Worm (Caenorhabditis elegans) whole organism, L2 larva: ENCODE measurements around the gene srw-68.

Experiments used
- C34F6.9 ChIP-seq: fragments of 150-350 bp; optimal IDR thresholded peaks from 2 replicates; lab custom pipeline; 2014; ENCODE audit warnings: missing biosample characterization, missing genetic modification characterization
- F13H6.1 ChIP-seq: sonication (generic microtip); optimal IDR thresholded peaks from 2 replicates; lab custom pipeline; 2016; ENCODE audit warnings: missing genetic modification characterization, missing compliant biosample characterization
- R02D3.7 ChIP-seq: fragments of 150-350 bp; optimal IDR thresholded peaks from 2 replicates; lab custom pipeline; 2014; ENCODE audit warnings: missing biosample characterization, missing genetic modification characterization
- Y55F3AM.14 ChIP-seq: fragments of 200-800 bp; sonication (Bioruptor generic); optimal IDR thresholded peaks from 2 replicates; lab custom pipeline; 2018; ENCODE audit warnings: mild to moderate bottlenecking, missing genetic modification characterization, missing compliant biosample characterization
- ZK546.5 ChIP-seq: sonication (generic microtip); optimal IDR thresholded peaks from 2 replicates; lab custom pipeline; 2017; ENCODE audit warnings: missing biosample characterization, missing genetic modification characterization
- alr-1 ChIP-seq: fragments of 150-350 bp; optimal IDR thresholded peaks from 2 replicates; lab custom pipeline; 2014; ENCODE audit warnings: missing biosample characterization, missing genetic modification characterization
- ama-1 ChIP-seq: fragments of 150-350 bp; optimal IDR thresholded peaks from 2 replicates; lab custom pipeline; 2018; ENCODE audit warnings: inconsistent platforms
- blmp-1 ChIP-seq: sonication (generic microtip); optimal IDR thresholded peaks from 2 replicates; lab custom pipeline; 2017; ENCODE audit warnings: missing genetic modification characterization, mild to moderate bottlenecking, missing compliant biosample characterization, antibody characterized with exemption, moderate library complexity; ENCODE audit not compliant: insufficient read depth
- crh-2 ChIP-seq: sonication (generic microtip); optimal IDR thresholded peaks from 2 replicates; lab custom pipeline; 2017; ENCODE audit warnings: missing biosample characterization, missing genetic modification characterization
- fos-1 ChIP-seq: fragments of 150-350 bp; optimal IDR thresholded peaks from 2 replicates; lab custom pipeline; 2014; ENCODE audit warnings: missing biosample characterization, missing genetic modification characterization
- gmeb-1 ChIP-seq: fragments of 150-350 bp; optimal IDR thresholded peaks from 2 replicates; lab custom pipeline; 2014; ENCODE audit warnings: missing biosample characterization, missing genetic modification characterization
- lin-13 ChIP-seq: fragments of 150-350 bp; optimal IDR thresholded peaks from 2 replicates; lab custom pipeline; 2014; ENCODE audit warnings: missing biosample characterization, missing genetic modification reagents, missing genetic modification characterization
- lsy-2 ChIP-seq, 2 experiments: fragments of 150-350 bp in 1 of 2; sonication (generic microtip) in 1 of 2; optimal IDR thresholded peaks; 2 replicates each; lab custom pipeline; 2014 to 2017; ENCODE audit warnings: missing biosample characterization in 2 of 2, missing genetic modification characterization in 2 of 2
- mab-5 ChIP-seq: fragments of 150-350 bp; optimal IDR thresholded peaks from 2 replicates; lab custom pipeline; 2014; ENCODE audit warnings: missing biosample characterization, missing genetic modification characterization
- mdl-1 ChIP-seq, 2 experiments: fragments of 150-350 bp in 1 of 2; sonication (generic microtip) in 1 of 2; optimal IDR thresholded peaks; 2 replicates each; lab custom pipeline; 2017; ENCODE audit warnings: missing biosample characterization in 2 of 2, missing genetic modification characterization in 2 of 2
- nhr-10 ChIP-seq: sonication (generic microtip); optimal IDR thresholded peaks from 2 replicates; lab custom pipeline; 2017; ENCODE audit warnings: missing biosample characterization, missing genetic modification characterization
- nhr-11 ChIP-seq: fragments of 150-350 bp; optimal IDR thresholded peaks from 2 replicates; lab custom pipeline; 2014; ENCODE audit warnings: missing biosample characterization, missing genetic modification characterization
- nhr-12 ChIP-seq: fragments of 150-350 bp; optimal IDR thresholded peaks from 2 replicates; lab custom pipeline; 2014; ENCODE audit warnings: missing biosample characterization, missing genetic modification characterization
- nhr-129 ChIP-seq: fragments of 150-350 bp; optimal IDR thresholded peaks from 2 replicates; lab custom pipeline; 2014; ENCODE audit warnings: missing biosample characterization, missing genetic modification characterization
- nhr-21 ChIP-seq: fragments of 150-350 bp; optimal IDR thresholded peaks from 2 replicates; lab custom pipeline; 2014; ENCODE audit warnings: missing biosample characterization, missing genetic modification characterization
- nhr-237 ChIP-seq: fragments of 150-350 bp; optimal IDR thresholded peaks from 2 replicates; lab custom pipeline; 2014; ENCODE audit warnings: missing biosample characterization, missing genetic modification characterization
- nhr-25 ChIP-seq: fragments of 150-350 bp; sonication (generic microtip); optimal IDR thresholded peaks from 3 replicates; lab custom pipeline; 2014; ENCODE audit warnings: missing biosample characterization, missing genetic modification characterization
- nhr-6 ChIP-seq: fragments of 150-350 bp; optimal IDR thresholded peaks from 2 replicates; lab custom pipeline; 2014; ENCODE audit warnings: missing biosample characterization, missing genetic modification characterization
- nhr-77 ChIP-seq: fragments of 150-350 bp; optimal IDR thresholded peaks from 2 replicates; lab custom pipeline; 2014; ENCODE audit warnings: missing biosample characterization, missing genetic modification characterization
- peb-1 ChIP-seq: fragments of 150-350 bp; optimal IDR thresholded peaks from 2 replicates; lab custom pipeline; 2014; ENCODE audit warnings: missing biosample characterization, missing genetic modification characterization
- sem-4 ChIP-seq: fragments of 150-350 bp; optimal IDR thresholded peaks from 2 replicates; lab custom pipeline; 2014; ENCODE audit warnings: missing biosample characterization, missing genetic modification reagents, missing genetic modification characterization
- skn-1 ChIP-seq: sonication (generic microtip); optimal IDR thresholded peaks from 2 replicates; lab custom pipeline; 2017; ENCODE audit warnings: missing biosample characterization, missing genetic modification characterization
- sma-3 ChIP-seq: sonication (generic microtip); optimal IDR thresholded peaks from 2 replicates; lab custom pipeline; 2016; ENCODE audit warnings: missing genetic modification reagents, missing genetic modification characterization, missing compliant biosample characterization
- sma-9 ChIP-seq, 2 experiments: fragments of 150-350 bp in 1 of 2; sonication (generic microtip) in 1 of 2; optimal IDR thresholded peaks; 2 replicates each; lab custom pipeline; 2014 to 2016; ENCODE audit warnings: missing genetic modification characterization in 2 of 2, mild to moderate bottlenecking in 1 of 2, missing biosample characterization in 1 of 2, missing compliant biosample characterization in 1 of 2, missing genetic modification reagents in 1 of 2, moderate library complexity in 1 of 2
- snpc-4 ChIP-seq: fragments of 150-350 bp; optimal IDR thresholded peaks from 2 replicates; lab custom pipeline; 2014; ENCODE audit warnings: missing biosample characterization, missing genetic modification characterization
- unc-39 ChIP-seq: fragments of 150-350 bp; optimal IDR thresholded peaks from 2 replicates; lab custom pipeline; 2014; ENCODE audit warnings: missing biosample characterization, missing genetic modification characterization
- unc-55 ChIP-seq: fragments of 150-350 bp; sonication (generic microtip); optimal IDR thresholded peaks from 3 replicates; lab custom pipeline; 2014; ENCODE audit warnings: missing biosample characterization, missing genetic modification reagents, missing genetic modification characterization
- zag-1 ChIP-seq: fragments of 150-350 bp; optimal IDR thresholded peaks from 2 replicates; lab custom pipeline; 2014; ENCODE audit warnings: missing biosample characterization, missing genetic modification characterization
- ztf-11 ChIP-seq: sonication (generic microtip); optimal IDR thresholded peaks from 2 replicates; lab custom pipeline; 2017; ENCODE audit warnings: missing biosample characterization, missing genetic modification characterization
- ztf-4 ChIP-seq: fragments of 150-350 bp; optimal IDR thresholded peaks from 2 replicates; lab custom pipeline; 2014; ENCODE audit warnings: missing biosample characterization, missing genetic modification characterization

Gene srw-68

ce11 chrV:7437538-7437937 lies 11.0 kb upstream of the srw-68 start, which contains the start of gene F25E5.9:
Gene F25E5.9, minus strand, starts transcription at chrV:7437919.
- peak in 1 of 2 experiments; percentile 43 for TF ChIP-seq mdl-1 (tag; optimal IDR thresholded peaks at IDR 0.05; lab: Kevin White, UChicago)
- TF ChIP-seq C34F6.9, result peak; percentile 65
- TF ChIP-seq ama-1 (lab: Kevin White, UChicago), result peak; percentile 51
- peak; percentile 62 for TF ChIP-seq sem-4 (tag; lab: Kevin White, UChicago)
- TF ChIP-seq nhr-77 (tag; lab: Kevin White, UChicago), result no peak
- no peak for TF ChIP-seq nhr-6 (tag; lab: Kevin White, UChicago)
- TF ChIP-seq nhr-12 (tag; lab: Kevin White, UChicago), result no peak
- TF ChIP-seq zag-1 (tag; lab: Kevin White, UChicago), result no peak
- no peak for TF ChIP-seq nhr-11 (tag; lab: Kevin White, UChicago)
- no peak for TF ChIP-seq lin-13
- no peak for TF ChIP-seq ztf-11 (tag; lab: Kevin White, UChicago)
- TF ChIP-seq nhr-237 (tag; lab: Kevin White, UChicago), result no peak
- peak; percentile 52 for TF ChIP-seq Y55F3AM.14 (GFP tag; lab: Kevin White, UChicago)
- TF ChIP-seq F13H6.1 (tag; lab: Kevin White, UChicago), result peak; percentile 1
- TF ChIP-seq alr-1 (tag; lab: Kevin White, UChicago), result no peak
- TF ChIP-seq gmeb-1 (tag; lab: Kevin White, UChicago), result no peak
- peak in 1 of 2 experiments; percentile 34 for TF ChIP-seq lsy-2 (tag; optimal IDR thresholded peaks at IDR 0.05; lab: Kevin White, UChicago)
- TF ChIP-seq nhr-129 (tag; lab: Kevin White, UChicago), result peak; percentile 18
- TF ChIP-seq unc-55 (GFP tag; lab: Kevin White, UChicago), result peak; percentile 70
- TF ChIP-seq, all 48 proteins: peak for 9

- TF ChIP-seq unc-39 (tag; lab: Kevin White, UChicago), result no peak
- TF ChIP-seq blmp-1 (tag; lab: Kevin White, UChicago), result peak; percentile 59
- TF ChIP-seq ztf-4 (tag; lab: Kevin White, UChicago), result peak; percentile 5
- peak; percentile 72 for TF ChIP-seq sma-3 (GFP tag; lab: Kevin White, UChicago)
- peak; percentile 31 for TF ChIP-seq fos-1
- TF ChIP-seq nhr-21 (tag; lab: Kevin White, UChicago), result peak; percentile 94
- TF ChIP-seq gmeb-1 (tag; lab: Kevin White, UChicago), result peak; percentile 26
- TF ChIP-seq C34F6.9, result peak; percentile 45
- no peak for TF ChIP-seq mab-5 (tag; lab: Kevin White, UChicago)
- peak; percentile 52 for TF ChIP-seq sma-9 (GFP tag; optimal IDR thresholded peaks at IDR 0.05; lab: Kevin White, UChicago)
- no peak for TF ChIP-seq sma-9 (tag; optimal IDR thresholded peaks at IDR 0.05; lab: Kevin White, UChicago)
- TF ChIP-seq snpc-4, result no peak
- no peak for TF ChIP-seq peb-1 (tag; lab: Kevin White, UChicago)
- TF ChIP-seq ama-1 (lab: Kevin White, UChicago), result peak; percentile 98
- peak in 1 of 2 experiments; percentile 5 for TF ChIP-seq lsy-2 (tag; optimal IDR thresholded peaks at IDR 0.05; lab: Kevin White, UChicago)
- peak; percentile 30 for TF ChIP-seq crh-2 (tag; lab: Kevin White, UChicago)
- TF ChIP-seq nhr-25 (tag; lab: Kevin White, UChicago), result peak; percentile 81
- peak; percentile 59 for TF ChIP-seq nhr-129 (tag; lab: Kevin White, UChicago)
- no peak for TF ChIP-seq alr-1 (tag; lab: Kevin White, UChicago)
These were observed 10.4 kb upstream of the srw-68 start for ce11 chrV:7436911-7437310.

- TF ChIP-seq F13H6.1 (tag; lab: Kevin White, UChicago) (no peak), skn-1 (no peak), mab-5 (tag; lab: Kevin White, UChicago) (no peak), R02D3.7 (no peak), nhr-10 (tag; lab: Kevin White, UChicago) (no peak), nhr-129 (tag; lab: Kevin White, UChicago) (no peak), nhr-25 (tag; lab: Kevin White, UChicago) (no peak)
These were observed 10.0 kb upstream of the srw-68 start for ce11 chrV:7436509-7436908.

DNA sequence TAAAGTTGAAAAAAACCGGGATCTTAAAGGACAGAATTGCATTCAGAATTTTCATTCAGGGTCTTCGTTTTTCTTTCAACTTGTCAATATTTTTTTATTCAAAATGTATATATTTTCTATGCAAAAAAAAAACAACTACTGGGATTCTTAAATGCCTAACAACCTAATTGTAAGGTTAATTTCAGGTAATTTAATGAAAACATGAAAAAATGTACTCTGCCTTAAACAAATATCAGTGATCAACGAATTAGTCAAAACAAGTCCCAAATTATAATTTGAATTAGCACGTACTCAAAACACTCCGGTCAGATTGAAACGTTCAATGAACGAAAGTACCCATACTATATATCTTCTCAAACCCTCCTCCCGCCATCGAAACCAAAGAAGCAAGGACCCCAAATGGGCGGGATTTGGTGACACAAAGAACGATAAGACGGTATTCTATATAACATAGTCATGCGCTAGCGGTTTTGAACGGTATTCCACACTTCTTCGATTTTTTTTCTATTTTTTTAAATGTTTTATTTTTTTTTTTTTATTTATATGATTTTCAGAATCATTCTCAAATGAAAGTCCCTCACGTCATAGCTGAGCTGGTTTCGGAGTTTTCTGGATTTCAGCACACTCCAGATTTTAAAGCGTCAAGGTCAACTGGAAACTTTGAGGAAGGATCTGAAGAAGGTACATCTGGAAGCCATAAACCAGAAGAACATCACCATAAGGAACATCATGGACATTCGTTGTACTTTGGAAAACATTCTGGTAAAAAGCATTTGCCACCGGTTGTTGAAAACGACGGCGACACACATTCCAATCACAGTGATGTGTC lies 9.1 kb upstream of the srw-68 start, which contains the start of the genes ddo-2 and F25E5.8:
Gene ddo-2 (minus strand): TSS at position 330 of the 829 bp plus-strand sequence.
Gene F25E5.8 (plus strand): TSS at position 555 of the 829 bp plus-strand sequence.
- TF ChIP-seq peb-1 (tag; lab: Kevin White, UChicago) (no peak), nhr-21 (tag; lab: Kevin White, UChicago) (peak; percentile 30), alr-1 (tag; lab: Kevin White, UChicago) (no peak), blmp-1 (tag; lab: Kevin White, UChicago) (peak; percentile 38), R02D3.7 (no peak), crh-2 (tag; lab: Kevin White, UChicago) (no peak), nhr-25 (tag; lab: Kevin White, UChicago) (peak; percentile 59), ama-1 (lab: Kevin White, UChicago) (peak; percentile 87), sma-3 (GFP tag; lab: Kevin White, UChicago) (peak; percentile 20), C34F6.9 (no peak), unc-39 (tag; lab: Kevin White, UChicago) (no peak), sem-4 (tag; lab: Kevin White, UChicago) (peak; percentile 1), ZK546.5 (tag; lab: Kevin White, UChicago) (no peak)
- TF ChIP-seq, all 48 proteins: peak for 6
